Worm (Caenorhabditis elegans): Measurements from ENCODE around the gene xdh-1.

Gene xdh-1

ce11 chrIV:14365837-14366378, 46.8 kb downstream of the xdh-1 start:
- no peak for TF ChIP-seq F39B2.1 (GFP tag; IDR thresholded peaks at IDR 0.05)
- TF ChIP-seq nhr-27 (tag; optimal IDR thresholded peaks at IDR 0.05): no peak
- TF ChIP-seq lag-1 (GFP tag; IDR thresholded peaks at IDR 0.05): no peak
- no peak for TF ChIP-seq attf-6 (GFP tag; IDR thresholded peaks at IDR 0.05)
- no peak for TF ChIP-seq cebp-1 (GFP tag; IDR thresholded peaks at IDR 0.05)
- no peak for TF ChIP-seq cebp-1 (tag; optimal IDR thresholded peaks at IDR 0.05)
- no peak for TF ChIP-seq fkh-3 (tag; optimal IDR thresholded peaks at IDR 0.05)
- no peak for TF ChIP-seq D2030.7 (GFP tag; IDR thresholded peaks at IDR 0.05)

- TF ChIP-seq lin-35 (GFP tag; optimal IDR thresholded peaks at IDR 0.05) (no peak), tlf-1 (GFP tag; optimal IDR thresholded peaks at IDR 0.05) (no peak), sptf-2 (GFP tag; optimal IDR thresholded peaks at IDR 0.05) (no peak), zfh-2 (GFP tag; conservative IDR thresholded peaks at IDR 0.05) (no peak), nhr-27 (tag; optimal IDR thresholded peaks at IDR 0.05) (no peak), bed-2 (GFP tag; IDR thresholded peaks at IDR 0.05) (no peak), F57A8.1 (GFP tag; optimal IDR thresholded peaks at IDR 0.05) (no peak), F10E7.11 (tag; optimal IDR thresholded peaks at IDR 0.05) (no peak)
Observed at ce11 chrIV:14361189-14361588, 51.5 kb downstream of the xdh-1 start, which contains the start of gene ssu-2. ssu-2 (plus strand) TSS chrIV:14361247.

ce11 chrIV:14356120-14356519, 56.6 kb downstream of the xdh-1 start:
- no peak for TF ChIP-seq pbrm-1 (GFP tag; IDR thresholded peaks at IDR 0.05)
- no peak for TF ChIP-seq snpc-1.1 (tag; optimal IDR thresholded peaks at IDR 0.05; ENCODE audit: insufficient read depth)
- TF ChIP-seq F23B12.7 (tag; optimal IDR thresholded peaks at IDR 0.05; ENCODE audit: insufficient read depth): no peak
- no peak for TF ChIP-seq let-607 (tag; optimal IDR thresholded peaks at IDR 0.05)
- no peak for TF ChIP-seq Y79H2A.3 (GFP tag; conservative IDR thresholded peaks at IDR 0.05)
- no peak for TF ChIP-seq rec-8 (tag; optimal IDR thresholded peaks at IDR 0.05)
- no peak for TF ChIP-seq snpc-4 (GFP tag; optimal IDR thresholded peaks at IDR 0.05)
- TF ChIP-seq snpc-4 (tag; optimal IDR thresholded peaks at IDR 0.05): no peak
- TF ChIP-seq bed-2 (GFP tag; IDR thresholded peaks at IDR 0.05): no peak
- no peak for TF ChIP-seq F52B5.7 (tag; optimal IDR thresholded peaks at IDR 0.05)
- no peak for TF ChIP-seq nhr-27 (tag; optimal IDR thresholded peaks at IDR 0.05)
- no peak for TF ChIP-seq die-1 (tag; optimal IDR thresholded peaks at IDR 0.05)
- no peak for TF ChIP-seq F49E8.2 (tag; optimal IDR thresholded peaks at IDR 0.05; ENCODE audit: insufficient read depth)
- TF ChIP-seq F10E7.11 (tag; optimal IDR thresholded peaks at IDR 0.05): no peak
- no peak for TF ChIP-seq nhr-120 (GFP tag; IDR thresholded peaks at IDR 0.05)
- no peak for TF ChIP-seq Y53F4B.3 (GFP tag; IDR thresholded peaks at IDR 0.05)
- TF ChIP-seq ztf-18 (tag; optimal IDR thresholded peaks at IDR 0.05): no peak
- TF ChIP-seq D2030.7 (GFP tag; IDR thresholded peaks at IDR 0.05): no peak
